Fruit fly (Drosophila melanogaster) whole organism, prepupa: ENCODE results near the gene CG11656.

ENCODE experiments used
- Blimp-1 ChIP-seq: fragments of 200-800 bp; sonication (Bioruptor generic); optimal IDR thresholded peaks from 3 replicates; lab custom pipeline; 2017; ENCODE audit warnings: missing biosample characterization, missing genetic modification characterization, mild to moderate bottlenecking, moderate library complexity, missing genetic modification reagents
- CG4318 ChIP-seq: fragments of 200-800 bp; sonication (Bioruptor generic); optimal IDR thresholded peaks from 3 replicates; lab custom pipeline; 2017; ENCODE audit warnings: missing biosample characterization, mild to moderate bottlenecking, missing genetic modification characterization
- CG8319 ChIP-seq: fragments of 200-800 bp; sonication (Bioruptor generic); optimal IDR thresholded peaks from 3 replicates; lab custom pipeline; 2016; ENCODE audit warnings: missing biosample characterization, missing genetic modification characterization
- Ets96B ChIP-seq: fragments of 200-800 bp; optimal IDR thresholded peaks from 2 replicates; lab custom pipeline; 2019; ENCODE audit warnings: missing biosample characterization, mild to moderate bottlenecking, missing genetic modification characterization, moderate library complexity
- Hr38 ChIP-seq: sonication (Bioruptor generic); optimal IDR thresholded peaks from 2 replicates; lab custom pipeline; 2016; ENCODE audit warnings: missing biosample characterization, missing genetic modification characterization
- Lpt ChIP-seq: fragments of 200-800 bp; sonication (Bioruptor generic); optimal IDR thresholded peaks from 3 replicates; lab custom pipeline; 2016; ENCODE audit warnings: missing biosample characterization, missing genetic modification characterization
- Sox102F ChIP-seq: fragments of 200-800 bp; sonication (Bioruptor generic); optimal IDR thresholded peaks from 2 replicates; lab custom pipeline; 2016; ENCODE audit warnings: missing biosample characterization, mild to moderate bottlenecking, missing genetic modification characterization
- achi ChIP-seq: fragments of 200-800 bp; sonication (Bioruptor generic); optimal IDR thresholded peaks from 3 replicates; lab custom pipeline; 2016; ENCODE audit warnings: missing biosample characterization, missing genetic modification characterization

DNA sequence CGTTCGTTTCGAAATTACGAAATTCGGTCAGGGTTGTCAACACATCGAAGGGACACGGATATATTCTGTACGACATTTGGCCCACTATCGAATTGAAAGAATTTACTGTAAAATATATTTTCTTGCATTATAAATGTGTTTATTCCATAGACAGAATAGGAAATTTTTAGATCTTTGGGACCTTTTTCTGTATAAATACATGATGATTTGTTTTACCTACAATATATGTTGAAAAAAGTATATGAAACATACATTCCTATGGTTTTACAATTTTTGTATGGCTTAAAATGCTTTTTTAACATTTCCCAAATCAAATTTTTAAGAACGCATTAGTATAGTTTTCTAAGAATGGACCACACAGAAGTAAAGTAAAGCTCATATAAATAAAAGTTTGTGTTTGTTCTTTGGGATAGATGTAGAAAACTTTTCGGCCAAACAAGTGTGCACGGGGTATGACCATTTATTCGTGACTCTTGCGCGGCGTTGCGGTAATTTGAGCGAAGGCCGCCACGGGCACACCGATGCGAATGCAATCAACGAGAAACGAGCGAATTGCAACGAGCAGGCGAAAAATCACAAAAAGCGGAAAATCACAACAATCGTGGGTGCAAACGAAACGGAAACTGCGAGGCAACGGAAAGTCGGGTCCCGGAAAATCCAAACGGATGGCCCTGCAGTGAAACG lies 12.0 kb upstream of the CG11656 start, which contains the start of the genes CG17327, CG44194 and CG7518:
- no peak for TF ChIP-seq Hr38 (GFP tag; lab: Kevin White, UChicago)
- TF ChIP-seq Lpt (GFP tag; lab: Kevin White, UChicago), result no peak
- no peak for TF ChIP-seq CG8319 (GFP tag; lab: Kevin White, UChicago)
- no peak for TF ChIP-seq achi (GFP tag; lab: Kevin White, UChicago)
- no peak for TF ChIP-seq Blimp-1 (GFP tag; lab: Kevin White, UChicago)
- TF ChIP-seq CG4318 (GFP tag; lab: Kevin White, UChicago), result no peak
- no peak for TF ChIP-seq Ets96B
- no peak for TF ChIP-seq Sox102F (GFP tag; lab: Kevin White, UChicago)
